Fruit fly (Drosophila melanogaster) whole organism, adult: Measurements from ENCODE around the gene CG13315.

Experiments
- CG11617 ChIP-seq: fragments of 200-800 bp; sonication (Bioruptor generic); optimal IDR thresholded peaks from 2 replicates; lab custom pipeline; 2017; ENCODE audit warnings: mild to moderate bottlenecking, missing biosample characterization, missing genetic modification reagents, missing genetic modification characterization
- CG12768 ChIP-seq: fragments of 200-800 bp; sonication (Bioruptor generic); optimal IDR thresholded peaks from 2 replicates; lab custom pipeline; 2017; ENCODE audit warnings: missing biosample characterization, missing genetic modification characterization, mild to moderate bottlenecking, moderate library complexity, missing genetic modification reagents
- CG14711 ChIP-seq: fragments of 200-800 bp; sonication (Bioruptor generic); optimal IDR thresholded peaks from 2 replicates; lab custom pipeline; 2018; ENCODE audit warnings: missing biosample characterization, mild to moderate bottlenecking, missing genetic modification characterization, moderate library complexity
- CG1620 ChIP-seq: fragments of 200-800 bp; sonication (Bioruptor generic); optimal IDR thresholded peaks from 2 replicates; lab custom pipeline; 2016; ENCODE audit warnings: missing biosample characterization, missing genetic modification characterization
- CG33017 ChIP-seq: fragments of 200-800 bp; sonication (Bioruptor generic); optimal IDR thresholded peaks from 2 replicates; lab custom pipeline; 2018; ENCODE audit warnings: missing biosample characterization, mild to moderate bottlenecking, missing genetic modification characterization, moderate library complexity
- CG5204 ChIP-seq: fragments of 200-800 bp; sonication (Bioruptor generic); optimal IDR thresholded peaks from 2 replicates; lab custom pipeline; 2016; ENCODE audit warnings: missing biosample characterization, missing genetic modification characterization
- CG7045 ChIP-seq: fragments of 200-800 bp; sonication (Bioruptor generic); optimal IDR thresholded peaks from 2 replicates; lab custom pipeline; 2017; ENCODE audit warnings: missing biosample characterization, mild to moderate bottlenecking, missing genetic modification characterization
- CG7101 ChIP-seq: fragments of 200-800 bp; sonication (Bioruptor generic); optimal IDR thresholded peaks from 2 replicates; lab custom pipeline; 2018; ENCODE audit warnings: missing biosample characterization, mild to moderate bottlenecking, missing genetic modification characterization, moderate library complexity
- Clk ChIP-seq: fragments of 200-800 bp; sonication (Bioruptor generic); optimal IDR thresholded peaks from 2 replicates; lab custom pipeline; 2017; ENCODE audit warnings: missing biosample characterization, missing genetic modification characterization
- Crg-1 ChIP-seq: fragments of 200-800 bp; sonication (Bioruptor generic); optimal IDR thresholded peaks from 2 replicates; lab custom pipeline; 2016; ENCODE audit warnings: missing biosample characterization, missing genetic modification characterization
- Hr96 ChIP-seq: fragments of 200-800 bp; sonication (Bioruptor generic); optimal IDR thresholded peaks from 2 replicates; lab custom pipeline; 2016; ENCODE audit warnings: missing biosample characterization, missing genetic modification characterization
- Mnt ChIP-seq: fragments of 200-800 bp; sonication (Bioruptor generic); optimal IDR thresholded peaks from 2 replicates; lab custom pipeline; 2016; ENCODE audit warnings: missing biosample characterization, mild to moderate bottlenecking, missing genetic modification characterization
- bab1 ChIP-seq: fragments of 200-800 bp; sonication (Bioruptor generic); optimal IDR thresholded peaks from 3 replicates; lab custom pipeline; 2019; ENCODE audit warnings: missing biosample characterization, mild to moderate bottlenecking, missing genetic modification characterization, moderate library complexity
- cic ChIP-seq: fragments of 200-800 bp; sonication (Bioruptor generic); optimal IDR thresholded peaks from 2 replicates; lab custom pipeline; 2017; ENCODE audit warnings: missing biosample characterization, mild to moderate bottlenecking, missing genetic modification characterization, moderate library complexity
- cnc ChIP-seq, 2 experiments: fragments of >200 bp; optimal IDR thresholded peaks; 2 replicates each; lab custom pipeline; 2017
- kay ChIP-seq: fragments of 200-800 bp; sonication (Bioruptor generic); peaks from one replicate; lab custom pipeline; 2016; ENCODE audit warnings: missing biosample characterization, missing genetic modification characterization, borderline replicate concordance
- ovo ChIP-seq: fragments of 200-800 bp; sonication (Bioruptor generic); optimal IDR thresholded peaks from 2 replicates; lab custom pipeline; 2016; ENCODE audit warnings: missing biosample characterization, missing genetic modification characterization
- pad ChIP-seq: fragments of 200-800 bp; sonication (Bioruptor generic); optimal IDR thresholded peaks from 3 replicates; lab custom pipeline; 2017; ENCODE audit warnings: missing biosample characterization, missing genetic modification characterization, mild to moderate bottlenecking, moderate library complexity, missing genetic modification reagents
- tj ChIP-seq: fragments of 200-800 bp; sonication (Bioruptor generic); optimal IDR thresholded peaks from 3 replicates; lab custom pipeline; 2017; ENCODE audit warnings: missing biosample characterization, mild to moderate bottlenecking, missing genetic modification characterization, moderate library complexity
- toe ChIP-seq: fragments of 200-800 bp; sonication (Bioruptor generic); optimal IDR thresholded peaks from 2 replicates; lab custom pipeline; 2016; ENCODE audit warnings: missing biosample characterization, missing genetic modification characterization

CG13315 gene

dm6 chr3L:9092356-9093103 is 4.1 kb upstream of the CG13315 start, which contains the start of gene CG32032:
Gene CG32032, plus strand, starts transcription at chr3L:9093053.
- TF ChIP-seq CG7045 = no peak
- no peak for TF ChIP-seq Mnt (GFP tag; lab: Kevin White, UChicago)
- TF ChIP-seq cic (GFP tag; lab: Kevin White, UChicago) = no peak
- no peak for TF ChIP-seq Clk
- no peak for TF ChIP-seq Crg-1
- TF ChIP-seq CG5204 (GFP tag; lab: Kevin White, UChicago) = peak; percentile 39
- no peak for TF ChIP-seq CG1620 (GFP tag; lab: Kevin White, UChicago)
- no peak for TF ChIP-seq Hr96
- no peak for TF ChIP-seq bab1 (GFP tag; lab: Kevin White, UChicago)
- TF ChIP-seq cnc (optimal IDR thresholded peaks at IDR 0.05; lab: Kevin White, UChicago) = no peak
- TF ChIP-seq pad (GFP tag; lab: Kevin White, UChicago) = no peak
- peak; percentile 27 for TF ChIP-seq toe (GFP tag; lab: Kevin White, UChicago)
- TF ChIP-seq CG11617 (GFP tag; lab: Kevin White, UChicago) = peak; percentile 21
- peak; percentile 38 for TF ChIP-seq CG33017 (tag; lab: Kevin White, UChicago)
- TF ChIP-seq CG14711 = peak; percentile 14
- TF ChIP-seq kay = no peak
- TF ChIP-seq ovo (GFP tag; lab: Kevin White, UChicago) = no peak
- no peak for TF ChIP-seq CG12768 (GFP tag; lab: Kevin White, UChicago)
- TF ChIP-seq tj = no peak
- peak; percentile 25 for TF ChIP-seq CG7101

- TF ChIP-seq Crg-1 (no peak), Clk (no peak), cic (GFP tag; lab: Kevin White, UChicago) (no peak), CG14711 (no peak), CG11617 (GFP tag; lab: Kevin White, UChicago) (no peak), kay (peak; percentile 63), bab1 (GFP tag; lab: Kevin White, UChicago) (no peak), CG33017 (tag; lab: Kevin White, UChicago) (no peak)
Observed at dm6 chr3L:9094980-9095425, 1.7 kb upstream of the CG13315 start.

- TF ChIP-seq CG11617 (GFP tag; lab: Kevin White, UChicago) = peak; percentile 16
- peak; percentile 6 for TF ChIP-seq CG14711
- peak; percentile 80 for TF ChIP-seq kay
- TF ChIP-seq Hr96 = peak; percentile 54
- peak; percentile 81 for TF ChIP-seq Mnt (GFP tag; lab: Kevin White, UChicago)
- no peak for TF ChIP-seq tj
- no peak for TF ChIP-seq bab1 (GFP tag; lab: Kevin White, UChicago)
- no peak for TF ChIP-seq pad (GFP tag; lab: Kevin White, UChicago)
- TF ChIP-seq cnc (optimal IDR thresholded peaks at IDR 0.05; lab: Kevin White, UChicago) = no peak
- no peak for TF ChIP-seq ovo (GFP tag; lab: Kevin White, UChicago)
- peak; percentile 53 for TF ChIP-seq CG12768 (GFP tag; lab: Kevin White, UChicago)
- no peak for TF ChIP-seq CG1620 (GFP tag; lab: Kevin White, UChicago)
- TF ChIP-seq toe (GFP tag; lab: Kevin White, UChicago) = no peak
- peak; percentile 80 for TF ChIP-seq CG33017 (tag; lab: Kevin White, UChicago)
- TF ChIP-seq CG5204 (GFP tag; lab: Kevin White, UChicago) = no peak
- TF ChIP-seq Crg-1 = no peak
- TF ChIP-seq Clk = peak; percentile 65
- TF ChIP-seq cic (GFP tag; lab: Kevin White, UChicago) = peak; percentile 98
- peak; percentile 3 for TF ChIP-seq CG7045
- peak; percentile 27 for TF ChIP-seq CG7101
Observed at dm6 chr3L:9095704-9096103, 973 bp upstream of the CG13315 start.

- TF ChIP-seq Mnt (GFP tag; lab: Kevin White, UChicago) = peak; percentile 2
- no peak for TF ChIP-seq cic (GFP tag; lab: Kevin White, UChicago)
- no peak for TF ChIP-seq kay
- no peak for TF ChIP-seq tj
- no peak for TF ChIP-seq ovo (GFP tag; lab: Kevin White, UChicago)
- no peak for TF ChIP-seq cnc (optimal IDR thresholded peaks at IDR 0.05; lab: Kevin White, UChicago)
- no peak for TF ChIP-seq CG7045
- no peak for TF ChIP-seq bab1 (GFP tag; lab: Kevin White, UChicago)
Observed at dm6 chr3L:9113582-9114282, 17.1 kb downstream of the CG13315 start.

- TF ChIP-seq Clk (no peak), CG33017 (tag; lab: Kevin White, UChicago) (no peak), Crg-1 (no peak), CG7045 (no peak), CG1620 (GFP tag; lab: Kevin White, UChicago) (no peak), CG14711 (no peak), pad (GFP tag; lab: Kevin White, UChicago) (no peak), cic (GFP tag; lab: Kevin White, UChicago) (no peak), toe (GFP tag; lab: Kevin White, UChicago) (no peak), CG5204 (GFP tag; lab: Kevin White, UChicago) (no peak), bab1 (GFP tag; lab: Kevin White, UChicago) (no peak), cnc (optimal IDR thresholded peaks at IDR 0.05; lab: Kevin White, UChicago) (no peak), kay (no peak), ovo (GFP tag; lab: Kevin White, UChicago) (no peak), Hr96 (no peak), CG12768 (GFP tag; lab: Kevin White, UChicago) (no peak), CG7101 (no peak), Mnt (GFP tag; lab: Kevin White, UChicago) (no peak), tj (no peak), CG11617 (GFP tag; lab: Kevin White, UChicago) (no peak)
Observed at dm6 chr3L:9114404-9114803, 17.7 kb downstream of the CG13315 start.
